Fruit fly (Drosophila melanogaster) S2 (cell line): ENCODE data around the gene SdhC.

Source experiments
- CG8478 ChIP-seq: fragments of >200 bp; optimal IDR thresholded peaks from 2 replicates; lab custom pipeline; 2018
- CTCF ChIP-seq, 2 experiments: fragments of >200 bp; optimal IDR thresholded peaks; 2 replicates each; lab custom pipeline; 2018

DNA sequence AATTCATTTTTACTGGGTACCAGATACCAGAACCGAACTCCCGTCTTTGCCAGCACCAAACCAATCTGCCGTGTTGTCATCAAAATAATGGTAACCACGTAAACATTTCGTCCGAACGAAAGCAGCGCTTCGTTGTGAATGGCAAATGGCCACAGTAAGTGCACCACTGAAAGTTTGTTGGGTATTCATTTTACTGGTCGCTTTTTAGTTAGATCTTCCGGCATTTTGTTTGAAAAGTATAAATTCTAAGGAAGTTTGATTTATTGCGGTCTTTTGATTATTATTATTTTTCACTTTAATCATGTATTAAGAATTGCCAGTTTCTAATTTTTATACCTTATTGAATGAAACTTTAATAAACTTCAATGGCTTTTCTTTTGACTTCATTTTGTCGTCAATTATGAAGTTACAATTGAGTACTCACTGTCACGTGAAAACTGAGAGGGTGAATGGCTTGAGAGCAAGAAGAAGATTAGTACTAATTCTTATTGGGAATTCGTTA is 4.9 kb upstream of the SdhC start, which contains the start of gene ZnT86D:
- TF ChIP-seq CG8478 (lab: Kevin White, UChicago) (no peak), CTCF (optimal IDR thresholded peaks at IDR 0.05; lab: Kevin White, UChicago) (no peak)
